Worm (Caenorhabditis elegans) whole organism, L1 larva: ENCODE measurements around the gene ttbk-4.
A peak's percentile ranks its signal among the peaks of the same experiment; 100 is the strongest.

ENCODE experiments used
- C04F5.9 ChIP-seq: sonication (generic microtip); optimal IDR thresholded peaks from 2 replicates; lab custom pipeline; 2016; ENCODE audit warnings: missing genetic modification characterization, missing compliant biosample characterization
- F16B12.6 ChIP-seq: fragments of 150-350 bp; optimal IDR thresholded peaks from 2 replicates; lab custom pipeline; 2014; ENCODE audit warnings: missing biosample characterization, missing genetic modification characterization
- Y116A8C.19 ChIP-seq: sonication (generic microtip); optimal IDR thresholded peaks from 2 replicates; lab custom pipeline; 2016; ENCODE audit warnings: missing compliant biosample characterization, missing genetic modification characterization, borderline replicate concordance
- aha-1 ChIP-seq: fragments of 150-350 bp; optimal IDR thresholded peaks from 2 replicates; lab custom pipeline; 2014; ENCODE audit warnings: missing biosample characterization, missing genetic modification characterization
- alr-1 ChIP-seq: fragments of 200-800 bp; sonication (Bioruptor generic); optimal IDR thresholded peaks from 2 replicates; lab custom pipeline; 2018; ENCODE audit warnings: borderline replicate concordance, mild to moderate bottlenecking, missing genetic modification characterization, missing compliant biosample characterization
- ama-1 ChIP-seq: fragments of 150-350 bp; optimal IDR thresholded peaks from 2 replicates; lab custom pipeline; 2014
- ceh-8 ChIP-seq: fragments of 200-800 bp; sonication (Bioruptor generic); optimal IDR thresholded peaks from 2 replicates; lab custom pipeline; 2018; ENCODE audit warnings: mild to moderate bottlenecking, missing genetic modification characterization, moderate library complexity, missing compliant biosample characterization
- ceh-90 ChIP-seq: sonication (generic microtip); optimal IDR thresholded peaks from 2 replicates; lab custom pipeline; 2016; ENCODE audit warnings: missing genetic modification characterization, missing compliant biosample characterization
- ces-1 ChIP-seq: fragments of 150-350 bp; optimal IDR thresholded peaks from 2 replicates; lab custom pipeline; 2014; ENCODE audit warnings: missing biosample characterization, missing genetic modification reagents, missing genetic modification characterization
- dpl-1 ChIP-seq, 3 experiments: fragments of 150-350 bp in 2 of 3; sonication (generic microtip) in 1 of 3; optimal IDR thresholded peaks; 2 replicates each; lab custom pipeline; 2014 to 2017; ENCODE audit warnings: missing biosample characterization in 3 of 3, missing genetic modification characterization in 3 of 3, missing genetic modification reagents in 3 of 3
- egl-13 ChIP-seq: sonication (generic microtip); optimal IDR thresholded peaks from 2 replicates; lab custom pipeline; 2016; ENCODE audit warnings: missing genotype, missing genetic modification reagents, missing genetic modification characterization, missing compliant biosample characterization
- elt-2 ChIP-seq: sonication (generic microtip); optimal IDR thresholded peaks from 2 replicates; lab custom pipeline; 2016; ENCODE audit warnings: missing genetic modification characterization, mild to moderate bottlenecking, inconsistent platforms, missing compliant biosample characterization, missing genetic modification reagents
- elt-3 ChIP-seq, 6 experiments: fragments of 150-350 bp in 1 of 6; sonication (generic microtip); optimal IDR thresholded peaks; 2 replicates each; lab custom pipeline; 2017 to 2018; ENCODE audit warnings: missing biosample characterization in 6 of 6, missing genetic modification characterization in 6 of 6, inconsistent platforms in 1 of 6
- ets-5 ChIP-seq: fragments of 200-800 bp; sonication (Bioruptor generic); IDR thresholded peaks from 2 replicates; pipeline ENCODE4 v1.3.6; 2022; ENCODE audit warnings: missing genetic modification characterization, missing compliant biosample characterization
- fkh-10 ChIP-seq: sonication (generic microtip); optimal IDR thresholded peaks from 2 replicates; lab custom pipeline; 2017; ENCODE audit warnings: missing biosample characterization, missing genetic modification reagents, missing genetic modification characterization
- fkh-4 ChIP-seq: sonication (generic microtip); optimal IDR thresholded peaks from 2 replicates; lab custom pipeline; 2016; ENCODE audit warnings: missing compliant biosample characterization, missing genetic modification characterization, borderline replicate concordance
- fos-1 ChIP-seq: fragments of 150-350 bp; optimal IDR thresholded peaks from 2 replicates; lab custom pipeline; 2014; ENCODE audit warnings: missing biosample characterization, missing genetic modification characterization
- hlh-17 ChIP-seq: fragments of 200-800 bp; sonication (Bioruptor generic); optimal IDR thresholded peaks from 2 replicates; lab custom pipeline; 2018; ENCODE audit warnings: missing genetic modification characterization, mild to moderate bottlenecking, missing compliant biosample characterization, moderate library complexity, borderline replicate concordance
- hlh-4 ChIP-seq: sonication (generic microtip); optimal IDR thresholded peaks from 2 replicates; lab custom pipeline; 2016; ENCODE audit warnings: mild to moderate bottlenecking, missing genetic modification characterization, missing compliant biosample characterization
- lin-14 ChIP-seq: fragments of 200-800 bp; sonication (Bioruptor generic); optimal IDR thresholded peaks from 2 replicates; lab custom pipeline; 2018; ENCODE audit warnings: mild to moderate bottlenecking, missing genetic modification characterization, moderate library complexity, missing compliant biosample characterization
- lin-15B ChIP-seq: fragments of 150-350 bp; sonication (generic microtip); optimal IDR thresholded peaks from 3 replicates; lab custom pipeline; 2014; ENCODE audit warnings: missing biosample characterization, missing genetic modification characterization
- lin-39 ChIP-seq: fragments of 150-350 bp; optimal IDR thresholded peaks from 2 replicates; lab custom pipeline; 2014; ENCODE audit warnings: missing biosample characterization, missing genetic modification reagents, missing genetic modification characterization
- lir-3 ChIP-seq: sonication (generic microtip); optimal IDR thresholded peaks from 2 replicates; lab custom pipeline; 2016; ENCODE audit warnings: mild to moderate bottlenecking, missing genetic modification characterization, moderate library complexity, missing compliant biosample characterization; ENCODE audit not compliant: poor library complexity
- lsy-2 ChIP-seq, 2 experiments: fragments of 150-350 bp; optimal IDR thresholded peaks; 2 replicates each; lab custom pipeline; 2014; ENCODE audit warnings: missing biosample characterization in 2 of 2, missing genetic modification characterization in 2 of 2
- mdl-1 ChIP-seq, 2 experiments: fragments of 150-350 bp; optimal IDR thresholded peaks; 2 replicates each; lab custom pipeline; 2014 to 2017; ENCODE audit warnings: missing biosample characterization in 2 of 2, missing genetic modification characterization in 2 of 2, inconsistent platforms in 1 of 2
- nhr-12 ChIP-seq: sonication (generic microtip); optimal IDR thresholded peaks from 2 replicates; lab custom pipeline; 2017; ENCODE audit warnings: missing biosample characterization, missing genetic modification characterization
- nhr-20 ChIP-seq: sonication (generic microtip); optimal IDR thresholded peaks from 2 replicates; lab custom pipeline; 2016; ENCODE audit warnings: mild to moderate bottlenecking, missing genetic modification characterization, missing compliant biosample characterization
- nhr-237 ChIP-seq: fragments of 150-350 bp; optimal IDR thresholded peaks from 2 replicates; lab custom pipeline; 2014; ENCODE audit warnings: missing biosample characterization, missing genetic modification characterization
- nhr-47 ChIP-seq: sonication (generic microtip); optimal IDR thresholded peaks from 2 replicates; lab custom pipeline; 2016; ENCODE audit warnings: mild to moderate bottlenecking, missing genetic modification characterization, moderate library complexity, missing compliant biosample characterization
- nhr-77 ChIP-seq: fragments of 150-350 bp; optimal IDR thresholded peaks from 2 replicates; lab custom pipeline; 2014; ENCODE audit warnings: missing biosample characterization, missing genetic modification characterization
- nhr-85 ChIP-seq: sonication (generic microtip); peaks from one replicate; lab custom pipeline; 2016; ENCODE audit warnings: missing genetic modification characterization, inconsistent platforms, missing compliant biosample characterization
- nhr-90 ChIP-seq: sonication (generic microtip); optimal IDR thresholded peaks from 2 replicates; lab custom pipeline; 2016; ENCODE audit warnings: mild to moderate bottlenecking, missing genetic modification characterization, missing compliant biosample characterization; ENCODE audit not compliant: poor library complexity
- pax-3 ChIP-seq: fragments of 200-800 bp; sonication (Bioruptor generic); optimal IDR thresholded peaks from 2 replicates; lab custom pipeline; 2018; ENCODE audit warnings: mild to moderate bottlenecking, missing genetic modification characterization, moderate library complexity, missing compliant biosample characterization
- rnt-1 ChIP-seq: sonication (generic microtip); optimal IDR thresholded peaks from 2 replicates; lab custom pipeline; 2016; ENCODE audit warnings: mild to moderate bottlenecking, missing genetic modification characterization, moderate library complexity, missing compliant biosample characterization
- snpc-4 ChIP-seq: fragments of 150-350 bp; optimal IDR thresholded peaks from 2 replicates; lab custom pipeline; 2014; ENCODE audit warnings: missing biosample characterization, missing genetic modification characterization
- snu-23 ChIP-seq: sonication (generic microtip); optimal IDR thresholded peaks from 2 replicates; lab custom pipeline; 2016; ENCODE audit warnings: missing genetic modification characterization, missing compliant biosample characterization
- sox-4 ChIP-seq: sonication (generic microtip); optimal IDR thresholded peaks from 2 replicates; lab custom pipeline; 2016; ENCODE audit warnings: missing genetic modification characterization, missing compliant biosample characterization
- sup-37 ChIP-seq: fragments of 200-800 bp; sonication (Bioruptor generic); optimal IDR thresholded peaks from 2 replicates; lab custom pipeline; 2018; ENCODE audit warnings: mild to moderate bottlenecking, missing genetic modification characterization, missing compliant biosample characterization
- tbx-2 ChIP-seq: sonication (generic microtip); optimal IDR thresholded peaks from 2 replicates; lab custom pipeline; 2016; ENCODE audit warnings: missing genetic modification characterization, missing compliant biosample characterization
- unc-30 ChIP-seq: sonication (generic microtip); optimal IDR thresholded peaks from 2 replicates; lab custom pipeline; 2017; ENCODE audit warnings: missing biosample characterization, missing genetic modification characterization
- unc-86 ChIP-seq: sonication (generic microtip); optimal IDR thresholded peaks from 2 replicates; lab custom pipeline; 2016; ENCODE audit warnings: missing genetic modification characterization, missing compliant biosample characterization
- unc-98 ChIP-seq: fragments of 200-800 bp; sonication (Bioruptor generic); IDR thresholded peaks from 2 replicates; pipeline ENCODE4 v1.3.6; 2022; ENCODE audit warnings: missing genetic modification characterization, missing compliant biosample characterization
- vab-15 ChIP-seq: sonication (generic microtip); optimal IDR thresholded peaks from 2 replicates; lab custom pipeline; 2017; ENCODE audit warnings: missing genotype, mild to moderate bottlenecking, missing genetic modification characterization, missing compliant biosample characterization
- zip-4 ChIP-seq: fragments of 200-800 bp; sonication (Bioruptor generic); optimal IDR thresholded peaks from 2 replicates; lab custom pipeline; 2018; ENCODE audit warnings: mild to moderate bottlenecking, missing genetic modification characterization, moderate library complexity, missing compliant biosample characterization
- ztf-11 ChIP-seq, 2 experiments: sonication (generic microtip); optimal IDR thresholded peaks; 2 replicates each; lab custom pipeline; 2016 to 2017; ENCODE audit warnings: missing genetic modification characterization in 2 of 2, missing biosample characterization in 1 of 2, missing compliant biosample characterization in 1 of 2
- ztf-4 ChIP-seq: fragments of 150-350 bp; optimal IDR thresholded peaks from 2 replicates; lab custom pipeline; 2014; ENCODE audit warnings: missing biosample characterization, missing genetic modification characterization

ttbk-4 gene

DNA sequence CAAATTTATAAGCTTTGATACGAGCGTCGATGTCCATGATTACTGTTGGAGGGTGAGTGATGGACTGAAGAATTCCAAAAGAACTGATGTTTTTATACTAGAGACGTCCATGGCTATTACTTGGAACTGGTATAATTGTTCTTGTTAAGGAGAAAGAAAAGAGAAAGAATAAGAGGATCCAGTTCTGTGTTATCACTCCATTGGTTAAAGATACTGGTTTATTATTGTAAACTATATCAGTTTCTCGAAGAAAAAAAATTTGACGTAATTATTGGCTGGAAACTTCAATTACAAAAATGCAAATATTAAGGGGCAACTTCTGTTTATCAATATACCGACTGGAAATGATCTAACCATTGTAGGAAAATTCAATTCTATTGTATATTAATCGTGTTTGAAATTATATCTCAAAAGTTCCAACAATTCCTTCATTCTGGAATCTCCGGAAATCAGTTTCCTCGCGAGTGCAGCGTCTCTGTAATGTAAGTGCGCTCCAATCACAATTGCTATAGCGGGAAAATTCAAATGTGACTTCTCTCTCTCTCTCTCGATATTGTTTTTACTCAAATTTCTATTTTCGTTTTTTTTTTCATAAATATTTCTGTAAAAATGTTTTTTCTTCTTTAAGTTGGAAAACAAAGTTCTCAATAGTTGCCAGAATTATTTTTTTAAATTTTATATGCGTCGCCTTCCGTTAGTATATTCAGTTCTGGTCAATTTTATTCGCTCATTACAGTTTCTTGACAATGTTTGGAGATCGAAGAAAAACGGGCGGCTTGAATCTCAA is 10.7 kb upstream of the ttbk-4 start, which contains the start of the genes col-2 and ndc-80 (continued):
- TF ChIP-seq nhr-77 (tag; lab: Kevin White, UChicago): peak; percentile 73
- TF ChIP-seq nhr-237 (tag; lab: Kevin White, UChicago): peak; percentile 51
- peak; percentile 79 for TF ChIP-seq lin-14 (GFP tag; lab: Kevin White, UChicago)
- peak; percentile 38 for TF ChIP-seq unc-86 (tag; lab: Kevin White, UChicago)
- TF ChIP-seq unc-30 (tag; lab: Kevin White, UChicago): no peak
- TF ChIP-seq snpc-4: peak; percentile 13
- TF ChIP-seq fkh-4 (tag; lab: Kevin White, UChicago): no peak
- no peak for TF ChIP-seq unc-98 (GFP tag; lab: Robert Waterston, UW)
- no peak for TF ChIP-seq ets-5 (GFP tag; lab: Robert Waterston, UW)
- TF ChIP-seq ces-1: no peak
- peak; percentile 88 to 92 (median 89) for TF ChIP-seq dpl-1 (GFP tag; optimal IDR thresholded peaks at IDR 0.05; lab: Kevin White, UChicago)
- TF ChIP-seq Y116A8C.19 (tag; lab: Kevin White, UChicago): no peak
- no peak for TF ChIP-seq alr-1 (tag; lab: Kevin White, UChicago)
- TF ChIP-seq egl-13 (tag; lab: Kevin White, UChicago): no peak
- TF ChIP-seq C04F5.9 (tag; lab: Kevin White, UChicago): no peak
- peak; percentile 61 for TF ChIP-seq tbx-2
- TF ChIP-seq ama-1: no peak
- no peak for TF ChIP-seq fkh-10
- TF ChIP-seq nhr-47 (tag; lab: Kevin White, UChicago): no peak
- no peak for TF ChIP-seq hlh-4 (tag; lab: Kevin White, UChicago)
- peak; percentile 71 for TF ChIP-seq nhr-20
- TF ChIP-seq rnt-1: peak; percentile 88
- no peak for TF ChIP-seq zip-4 (GFP tag; lab: Kevin White, UChicago)
- TF ChIP-seq lin-39: no peak
- TF ChIP-seq lir-3 (tag; lab: Kevin White, UChicago): peak; percentile 77
- TF ChIP-seq fos-1 (tag; lab: Kevin White, UChicago): peak; percentile 67
- TF ChIP-seq aha-1 (tag; lab: Kevin White, UChicago): no peak
- peak; percentile 87 for TF ChIP-seq lin-15B (tag; lab: Kevin White, UChicago)
- TF ChIP-seq ceh-8 (GFP tag; lab: Kevin White, UChicago): no peak
- no peak for TF ChIP-seq hlh-17 (GFP tag; lab: Kevin White, UChicago)
- no peak for TF ChIP-seq elt-2
- peak; percentile 82 for TF ChIP-seq snu-23 (GFP tag; lab: Kevin White, UChicago)
- TF ChIP-seq ztf-11 (tag; optimal IDR thresholded peaks at IDR 0.05; lab: Kevin White, UChicago): peak in 1 of 2 experiments; percentile 17
- peak; percentile 58 for TF ChIP-seq F16B12.6
- TF ChIP-seq nhr-90: peak; percentile 67
- peak; percentile 69 to 92 for TF ChIP-seq lsy-2 (tag; optimal IDR thresholded peaks at IDR 0.05; lab: Kevin White, UChicago)
- TF ChIP-seq vab-15 (tag; lab: Kevin White, UChicago): peak; percentile 92
- peak in 1 of 2 experiments; percentile 59 for TF ChIP-seq mdl-1 (tag; optimal IDR thresholded peaks at IDR 0.05; lab: Kevin White, UChicago)
- TF ChIP-seq ztf-4 (tag; lab: Kevin White, UChicago): no peak
- TF ChIP-seq ceh-90 (tag; lab: Kevin White, UChicago): no peak
- TF ChIP-seq nhr-12: no peak
- TF ChIP-seq sup-37 (GFP tag; lab: Kevin White, UChicago): no peak
- TF ChIP-seq elt-3 (tag; optimal IDR thresholded peaks at IDR 0.05; lab: Kevin White, UChicago): peak in 1 of 6 experiments; percentile 68
- TF ChIP-seq pax-3 (tag; lab: Kevin White, UChicago): peak; percentile 52
- peak; percentile 79 for TF ChIP-seq nhr-85 (tag; lab: Kevin White, UChicago)
- TF ChIP-seq sox-4 (tag; lab: Kevin White, UChicago): no peak
- TF ChIP-seq, all 84 proteins: peak for 37
